Worm (Caenorhabditis elegans) whole organism, L2 larva: Measurements from ENCODE around the gene H29C22.1.

Experiments used
- R02D3.7 ChIP-seq: fragments of 150-350 bp; optimal IDR thresholded peaks from 2 replicates; lab custom pipeline; 2014; ENCODE audit warnings: missing biosample characterization, missing genetic modification characterization
- alr-1 ChIP-seq: fragments of 150-350 bp; optimal IDR thresholded peaks from 2 replicates; lab custom pipeline; 2014; ENCODE audit warnings: missing biosample characterization, missing genetic modification characterization
- aly-2 ChIP-seq: fragments of 150-350 bp; optimal IDR thresholded peaks from 2 replicates; lab custom pipeline; 2014; ENCODE audit warnings: missing biosample characterization, missing genetic modification characterization
- blmp-1 ChIP-seq: sonication (generic microtip); optimal IDR thresholded peaks from 2 replicates; lab custom pipeline; 2017; ENCODE audit warnings: missing genetic modification characterization, mild to moderate bottlenecking, missing compliant biosample characterization, antibody characterized with exemption, moderate library complexity; ENCODE audit not compliant: insufficient read depth
- ceh-16 ChIP-seq: fragments of 150-350 bp; optimal IDR thresholded peaks from 2 replicates; lab custom pipeline; 2014; ENCODE audit warnings: missing biosample characterization, missing genetic modification characterization
- nhr-11 ChIP-seq: fragments of 150-350 bp; optimal IDR thresholded peaks from 2 replicates; lab custom pipeline; 2014; ENCODE audit warnings: missing biosample characterization, missing genetic modification characterization
- nhr-237 ChIP-seq: fragments of 150-350 bp; optimal IDR thresholded peaks from 2 replicates; lab custom pipeline; 2014; ENCODE audit warnings: missing biosample characterization, missing genetic modification characterization
- nhr-25 ChIP-seq: fragments of 150-350 bp; sonication (generic microtip); optimal IDR thresholded peaks from 3 replicates; lab custom pipeline; 2014; ENCODE audit warnings: missing biosample characterization, missing genetic modification characterization
- sem-4 ChIP-seq: fragments of 150-350 bp; optimal IDR thresholded peaks from 2 replicates; lab custom pipeline; 2014; ENCODE audit warnings: missing biosample characterization, missing genetic modification reagents, missing genetic modification characterization
- sma-3 ChIP-seq: sonication (generic microtip); optimal IDR thresholded peaks from 2 replicates; lab custom pipeline; 2016; ENCODE audit warnings: missing genetic modification reagents, missing genetic modification characterization, missing compliant biosample characterization
- unc-39 ChIP-seq: fragments of 150-350 bp; optimal IDR thresholded peaks from 2 replicates; lab custom pipeline; 2014; ENCODE audit warnings: missing biosample characterization, missing genetic modification characterization
- unc-62 ChIP-seq: fragments of 150-350 bp; optimal IDR thresholded peaks from 2 replicates; lab custom pipeline; 2014; ENCODE audit warnings: missing biosample characterization, missing genetic modification reagents, missing genetic modification characterization
- ztf-11 ChIP-seq: sonication (generic microtip); optimal IDR thresholded peaks from 2 replicates; lab custom pipeline; 2017; ENCODE audit warnings: missing biosample characterization, missing genetic modification characterization

- TF ChIP-seq unc-39 = no peak
- TF ChIP-seq blmp-1 (tag; lab: Kevin White, UChicago) = no peak
- TF ChIP-seq nhr-11 (tag; lab: Kevin White, UChicago) = no peak
- TF ChIP-seq sma-3 (GFP tag; lab: Kevin White, UChicago) = no peak
- TF ChIP-seq R02D3.7 (tag; lab: Kevin White, UChicago) = no peak
- TF ChIP-seq sem-4 (tag; lab: Kevin White, UChicago) = no peak
- TF ChIP-seq nhr-237 = no peak
- TF ChIP-seq unc-62 (GFP tag; lab: Kevin White, UChicago) = no peak
- TF ChIP-seq aly-2 (tag; lab: Kevin White, UChicago) = no peak
- no peak for TF ChIP-seq ceh-16 (tag; lab: Kevin White, UChicago)
- TF ChIP-seq nhr-25 (tag; lab: Kevin White, UChicago) = no peak
- TF ChIP-seq ztf-11 (tag; lab: Kevin White, UChicago) = no peak
- TF ChIP-seq alr-1 = no peak
These were observed 3.3 kb upstream of the H29C22.1 start, which contains the start of gene ttr-38 for ce11 chrX:9314397-9314796.
